Worm (Caenorhabditis elegans): ENCODE data around the gene ZK512.7.

ZK512.7 gene

ce11 chrIII:9104060-9104459 lies 34.4 kb downstream of the ZK512.7 start:
- TF ChIP-seq mdt-29 (GFP tag; IDR thresholded peaks at IDR 0.05) (peak; percentile 54), nhr-11 (tag; optimal IDR thresholded peaks at IDR 0.05) (peak; percentile 23), nhr-237 (tag; optimal IDR thresholded peaks at IDR 0.05) (no peak), snpc-4 (tag; optimal IDR thresholded peaks at IDR 0.05) (peak; percentile 22), fkh-10 (GFP tag; optimal IDR thresholded peaks at IDR 0.05) (no peak), nhr-41 (GFP tag; IDR thresholded peaks at IDR 0.05) (0 out of 2 replicates have a peak, but pooled peaks have one; percentile 44), lim-7 (GFP tag; IDR thresholded peaks at IDR 0.05) (peak; percentile 95), zag-1 (tag; optimal IDR thresholded peaks at IDR 0.05) (no peak), gei-8 (GFP tag; optimal IDR thresholded peaks at IDR 0.05) (peak; percentile 52), mxl-2 (GFP tag; conservative IDR thresholded peaks at IDR 0.05) (0 out of 2 replicates have a peak, but pooled peaks have one; percentile 35), hlh-11 (tag; optimal IDR thresholded peaks at IDR 0.05) (peak; percentile 43), zfp-2 (tag; optimal IDR thresholded peaks at IDR 0.05) (no peak), mdl-1 (tag; optimal IDR thresholded peaks at IDR 0.05) (peak in 1 of 2 experiments; percentile 15), sdz-12 (GFP tag; optimal IDR thresholded peaks at IDR 0.05) (no peak), madf-5 (GFP tag; IDR thresholded peaks at IDR 0.05) (peak in 1 of 2 experiments; percentile 88; a peak in 2 of 4 replicates), snpc-1.2 (GFP tag; IDR thresholded peaks at IDR 0.05) (peak; percentile 73), ztf-7 (tag; optimal IDR thresholded peaks at IDR 0.05) (no peak), ztf-11 (tag; optimal IDR thresholded peaks at IDR 0.05) (no peak), lin-13 (GFP tag; optimal IDR thresholded peaks at IDR 0.05) (peak; percentile 30), nhr-77 (tag; optimal IDR thresholded peaks at IDR 0.05) (no peak), rbr-2 (tag; optimal IDR thresholded peaks at IDR 0.05) (peak; percentile 38), dve-1 (tag; optimal IDR thresholded peaks at IDR 0.05; ENCODE audit: insufficient read depth) (no peak), lin-1 (GFP tag; IDR thresholded peaks at IDR 0.05) (0 out of 2 replicates have a peak, but pooled peaks have one; percentile 16), F10B5.3 (tag; optimal IDR thresholded peaks at IDR 0.05) (no peak), F44E2.7 (GFP tag; IDR thresholded peaks at IDR 0.05) (0 out of 2 replicates have a peak, but pooled peaks have one; percentile 71), daf-16 (GFP tag; optimal IDR thresholded peaks at IDR 0.05) (peak in 1 of 2 experiments; percentile 59), daf-16 (tag; optimal IDR thresholded peaks at IDR 0.05) (no peak), nhr-111 (GFP tag; optimal IDR thresholded peaks at IDR 0.05) (peak; percentile 59), lsy-2 (tag; optimal IDR thresholded peaks at IDR 0.05) (no peak), hlh-30 (tag; optimal IDR thresholded peaks at IDR 0.05; ENCODE audit: insufficient read depth) (no peak), hif-1 (tag; optimal IDR thresholded peaks at IDR 0.05) (peak in 1 of 2 experiments; percentile 54), tag-97 (GFP tag; IDR thresholded peaks at IDR 0.05) (no peak), ZK337.2 (GFP tag; IDR thresholded peaks at IDR 0.05) (no peak), zfp-3 (GFP tag; conservative IDR thresholded peaks at IDR 0.05) (no peak), egl-43 (GFP tag; IDR thresholded peaks at IDR 0.05) (peak; percentile 95), ces-1 (GFP tag; optimal IDR thresholded peaks at IDR 0.05) (no peak), cey-2 (tag; optimal IDR thresholded peaks at IDR 0.05; ENCODE audit: borderline replicate concordance, insufficient read depth) (no peak), daf-8 (GFP tag; IDR thresholded peaks at IDR 0.05) (no peak), nhr-10 (tag; optimal IDR thresholded peaks at IDR 0.05) (no peak), lin-39 (tag; optimal IDR thresholded peaks at IDR 0.05) (no peak), attf-4 (tag; optimal IDR thresholded peaks at IDR 0.05) (no peak), ceh-44 (GFP tag; IDR thresholded peaks at IDR 0.05) (peak; percentile 91), R02D3.7 (tag; optimal IDR thresholded peaks at IDR 0.05) (no peak), zip-2 (tag; optimal IDR thresholded peaks at IDR 0.05) (peak; percentile 35), ceh-20 (GFP tag; IDR thresholded peaks at IDR 0.05) (peak; percentile 38), D1046.2 (GFP tag; IDR thresholded peaks at IDR 0.05) (peak; percentile 76), mxl-3 (GFP tag; optimal IDR thresholded peaks at IDR 0.05) (peak; percentile 0), dmd-9 (GFP tag; IDR thresholded peaks at IDR 0.05) (peak; percentile 67), ceh-62 (tag; optimal IDR thresholded peaks at IDR 0.05) (no peak), T26A8.4 (GFP tag; IDR thresholded peaks at IDR 0.05) (peak; percentile 74), zip-11 (GFP tag; IDR thresholded peaks at IDR 0.05) (0 out of 2 replicates have a peak, but pooled peaks have one; percentile 25)

Data from whole organism, L4 larva.